Fruit fly (Drosophila melanogaster): Measurements from ENCODE around the gene Srp14.

DNA sequence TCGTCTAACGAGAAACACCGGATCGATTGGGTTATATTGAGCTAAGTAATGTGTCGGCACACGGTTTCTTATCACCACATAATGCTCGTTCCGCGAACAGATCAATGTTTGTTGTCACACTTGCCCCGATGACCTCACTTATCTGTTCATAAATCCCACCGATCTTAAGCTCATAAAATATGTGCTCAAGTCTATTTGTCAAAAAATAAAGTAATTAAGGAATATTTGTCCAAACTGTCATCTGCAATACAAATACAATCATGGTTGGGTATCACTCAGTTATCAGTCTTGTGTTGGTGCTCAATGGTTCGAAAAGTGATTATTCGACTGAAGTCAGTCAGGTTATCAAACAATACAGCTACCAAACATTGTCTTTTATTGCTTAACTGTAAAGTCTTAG, 31.7 kb upstream of the Srp14 start:
- TF ChIP-seq CTCF (optimal IDR thresholded peaks at IDR 0.05) (no peak), CG8478 (optimal IDR thresholded peaks at IDR 0.05) (no peak)

Measured in S2 (cell line).